Fruit fly (Drosophila melanogaster): ENCODE data around the gene Reph.

Gene Reph

dm6 chr2L:3827406-3828133 lies 24.2 kb downstream of the Reph start (continued):
- peak; percentile 91 for TF ChIP-seq CG10267 (tag; optimal IDR thresholded peaks at IDR 0.05)
- TF ChIP-seq CG6254 (GFP tag; optimal IDR thresholded peaks at IDR 0.05), result peak; percentile 76
- TF ChIP-seq dati (GFP tag; IDR thresholded peaks at IDR 0.05), result no peak
- peak; percentile 13 for TF ChIP-seq CG4328 (GFP tag; optimal IDR thresholded peaks at IDR 0.05)
- no peak for TF ChIP-seq crol (GFP tag; IDR thresholded peaks at IDR 0.05)
- peak; percentile 12 for TF ChIP-seq dm (GFP tag; optimal IDR thresholded peaks at IDR 0.05)
- TF ChIP-seq scrt (GFP tag; optimal IDR thresholded peaks at IDR 0.05), result no peak
- TF ChIP-seq gcm2 (GFP tag; optimal IDR thresholded peaks at IDR 0.05), result no peak
- TF ChIP-seq CG10147 (GFP tag; optimal IDR thresholded peaks at IDR 0.05), result no peak
- TF ChIP-seq Deaf1 (tag; optimal IDR thresholded peaks at IDR 0.05), result peak; percentile 24
- peak; percentile 83 for TF ChIP-seq zfh1 (GFP tag; IDR thresholded peaks at IDR 0.05)
- no peak for TF ChIP-seq vnd (GFP tag; IDR thresholded peaks at IDR 0.05; ENCODE audit: partially characterized antibody)
- TF ChIP-seq psq (GFP tag; optimal IDR thresholded peaks at IDR 0.05), result no peak
- TF ChIP-seq CG12071 (GFP tag; optimal IDR thresholded peaks at IDR 0.05), result no peak
- TF ChIP-seq CG3838 (GFP tag; optimal IDR thresholded peaks at IDR 0.05), result no peak
- peak; percentile 79 for TF ChIP-seq Kr (GFP tag; optimal IDR thresholded peaks at IDR 0.05)
- TF ChIP-seq HLH54F (GFP tag; optimal IDR thresholded peaks at IDR 0.05), result peak; percentile 21
- TF ChIP-seq CG31224 (GFP tag; IDR thresholded peaks at IDR 0.05), result no peak
- peak; percentile 97 for TF ChIP-seq CG17829 (tag; optimal IDR thresholded peaks at IDR 0.05)
- TF ChIP-seq NFAT (GFP tag; IDR thresholded peaks at IDR 0.05), result no peak
- peak; percentile 16 for TF ChIP-seq Mes4 (GFP tag; optimal IDR thresholded peaks at IDR 0.05)
- no peak for TF ChIP-seq pita (GFP tag; optimal IDR thresholded peaks at IDR 0.05)
- no peak for TF ChIP-seq CG1603 (tag; optimal IDR thresholded peaks at IDR 0.05)
- TF ChIP-seq ssp (GFP tag; IDR thresholded peaks at IDR 0.05), result no peak
- TF ChIP-seq croc (GFP tag; conservative IDR thresholded peaks at IDR 0.05), result peak; percentile 77
- TF ChIP-seq NfI (GFP tag; optimal IDR thresholded peaks at IDR 0.05), result no peak
- peak; percentile 38 for TF ChIP-seq NC2α (GFP tag; optimal IDR thresholded peaks at IDR 0.05)
- peak; percentile 74 for TF ChIP-seq az2 (GFP tag; optimal IDR thresholded peaks at IDR 0.05)
- TF ChIP-seq CG32772 (GFP tag; IDR thresholded peaks at IDR 0.05), result no peak
- TF ChIP-seq CG2875 (GFP tag; optimal IDR thresholded peaks at IDR 0.05), result peak; percentile 42
- TF ChIP-seq cg (GFP tag; optimal IDR thresholded peaks at IDR 0.05), result no peak
- no peak for TF ChIP-seq CG6654 (GFP tag; optimal IDR thresholded peaks at IDR 0.05)
- TF ChIP-seq Sox102F (GFP tag; optimal IDR thresholded peaks at IDR 0.05), result peak; percentile 46
- TF ChIP-seq maf-S (GFP tag; optimal IDR thresholded peaks at IDR 0.05), result no peak
- peak; percentile 63 for TF ChIP-seq CG4820 (GFP tag; optimal IDR thresholded peaks at IDR 0.05)
- 0 out of 3 replicates have a peak, but pooled peaks have one; percentile 18 for TF ChIP-seq so (GFP tag; IDR thresholded peaks at IDR 0.05)
- TF ChIP-seq CHES-1-like (GFP tag; optimal IDR thresholded peaks at IDR 0.05), result peak; percentile 46
- TF ChIP-seq CG17359 (tag; optimal IDR thresholded peaks at IDR 0.05), result peak; percentile 39
- TF ChIP-seq ci (GFP tag; IDR thresholded peaks at IDR 0.05), result peak; percentile 63
- no peak for TF ChIP-seq Bteb2 (GFP tag; optimal IDR thresholded peaks at IDR 0.05)
- TF ChIP-seq CG14050 (GFP tag; IDR thresholded peaks at IDR 0.05), result no peak
- no peak for TF ChIP-seq crc (GFP tag; optimal IDR thresholded peaks at IDR 0.05)
- no peak for TF ChIP-seq CG7786 (GFP tag; optimal IDR thresholded peaks at IDR 0.05)
- TF ChIP-seq CG3847 (GFP tag; IDR thresholded peaks at IDR 0.05), result no peak
- TF ChIP-seq Ets97D (GFP tag; optimal IDR thresholded peaks at IDR 0.05), result peak; percentile 5
- no peak for TF ChIP-seq oc (tag; optimal IDR thresholded peaks at IDR 0.05)
- no peak for TF ChIP-seq CG2889 (GFP tag; IDR thresholded peaks at IDR 0.05)
- TF ChIP-seq sqz (GFP tag; optimal IDR thresholded peaks at IDR 0.05), result peak; percentile 70
- TF ChIP-seq CG17328 (GFP tag; IDR thresholded peaks at IDR 0.05), result peak; percentile 87
- no peak for TF ChIP-seq CG6854 (GFP tag; optimal IDR thresholded peaks at IDR 0.05)
- TF ChIP-seq Usf (GFP tag; optimal IDR thresholded peaks at IDR 0.05), result peak; percentile 66
